Worm (Caenorhabditis elegans) whole organism, mixed stage, embryonic: ENCODE data around the gene sdz-7.

Experiments used
- mls-2 ChIP-seq: sonication (generic microtip); optimal IDR thresholded peaks from 2 replicates; lab custom pipeline; 2016; ENCODE audit warnings: mild to moderate bottlenecking, missing genetic modification characterization, moderate library complexity, missing compliant biosample characterization
- nhr-12 ChIP-seq: fragments of 150-350 bp; optimal IDR thresholded peaks from 2 replicates; lab custom pipeline; 2014; ENCODE audit warnings: missing biosample characterization, missing genetic modification characterization
- nhr-237 ChIP-seq: fragments of 150-350 bp; optimal IDR thresholded peaks from 2 replicates; lab custom pipeline; 2014; ENCODE audit warnings: missing biosample characterization, missing genetic modification characterization
- nhr-76 ChIP-seq: sonication (generic microtip); optimal IDR thresholded peaks from 2 replicates; lab custom pipeline; 2017; ENCODE audit warnings: missing biosample characterization, missing genetic modification characterization
- snpc-4 ChIP-seq: fragments of 150-350 bp; optimal IDR thresholded peaks from 2 replicates; lab custom pipeline; 2014; ENCODE audit warnings: missing biosample characterization, missing genetic modification characterization

ce11 chrII:3902798-3903197 is 25.0 kb upstream of the sdz-7 start, which contains the start of gene F53C3.3:
- TF ChIP-seq snpc-4 (tag; lab: Kevin White, UChicago), result no peak
- no peak for TF ChIP-seq mls-2 (tag; lab: Kevin White, UChicago)
- no peak for TF ChIP-seq nhr-76 (tag; lab: Kevin White, UChicago)
- no peak for TF ChIP-seq nhr-12
- no peak for TF ChIP-seq nhr-237 (tag; lab: Kevin White, UChicago)
